Worm (Caenorhabditis elegans) whole organism, L1 larva: Measurements from ENCODE around the gene W02D7.4.

Experiments
- blmp-1 ChIP-seq: fragments of 150-350 bp; optimal IDR thresholded peaks from 2 replicates; lab custom pipeline; 2014; ENCODE audit warnings: missing biosample characterization, missing genetic modification characterization
- ces-1 ChIP-seq: fragments of 150-350 bp; optimal IDR thresholded peaks from 2 replicates; lab custom pipeline; 2014; ENCODE audit warnings: missing biosample characterization, missing genetic modification reagents, missing genetic modification characterization
- ets-5 ChIP-seq: fragments of 200-800 bp; sonication (Bioruptor generic); IDR thresholded peaks from 2 replicates; pipeline ENCODE4 v1.3.6; 2022; ENCODE audit warnings: missing genetic modification characterization, missing compliant biosample characterization
- jun-1 ChIP-seq: fragments of 150-350 bp; optimal IDR thresholded peaks from 2 replicates; lab custom pipeline; 2014; ENCODE audit warnings: missing biosample characterization, missing genetic modification reagents, missing genetic modification characterization
- lir-3 ChIP-seq: sonication (generic microtip); optimal IDR thresholded peaks from 2 replicates; lab custom pipeline; 2016; ENCODE audit warnings: mild to moderate bottlenecking, missing genetic modification characterization, moderate library complexity, missing compliant biosample characterization; ENCODE audit not compliant: poor library complexity
- nhr-237 ChIP-seq: fragments of 150-350 bp; optimal IDR thresholded peaks from 2 replicates; lab custom pipeline; 2014; ENCODE audit warnings: missing biosample characterization, missing genetic modification characterization
- nhr-76 ChIP-seq: sonication (generic microtip); optimal IDR thresholded peaks from 2 replicates; lab custom pipeline; 2017; ENCODE audit warnings: missing biosample characterization, missing genetic modification characterization
- nhr-77 ChIP-seq: fragments of 150-350 bp; optimal IDR thresholded peaks from 2 replicates; lab custom pipeline; 2014; ENCODE audit warnings: missing biosample characterization, missing genetic modification characterization
- pax-3 ChIP-seq: fragments of 200-800 bp; sonication (Bioruptor generic); optimal IDR thresholded peaks from 2 replicates; lab custom pipeline; 2018; ENCODE audit warnings: mild to moderate bottlenecking, missing genetic modification characterization, moderate library complexity, missing compliant biosample characterization
- pqm-1 ChIP-seq: sonication (generic microtip); optimal IDR thresholded peaks from 3 replicates; lab custom pipeline; 2017; ENCODE audit warnings: missing biosample characterization, missing genetic modification characterization
- sptf-1 ChIP-seq: fragments of 150-350 bp; optimal IDR thresholded peaks from 2 replicates; lab custom pipeline; 2014; ENCODE audit warnings: missing biosample characterization, missing genetic modification characterization
- unc-62 ChIP-seq: fragments of 150-350 bp; optimal IDR thresholded peaks from 2 replicates; lab custom pipeline; 2014; ENCODE audit warnings: missing biosample characterization, missing genetic modification reagents, missing genetic modification characterization
- zag-1 ChIP-seq: fragments of 150-350 bp; optimal IDR thresholded peaks from 2 replicates; lab custom pipeline; 2014; ENCODE audit warnings: missing biosample characterization, missing genetic modification characterization
- ztf-11 ChIP-seq, 2 experiments: sonication (generic microtip); optimal IDR thresholded peaks; 2 replicates each; lab custom pipeline; 2016 to 2017; ENCODE audit warnings: missing genetic modification characterization in 2 of 2, missing biosample characterization in 1 of 2, missing compliant biosample characterization in 1 of 2

- no peak for TF ChIP-seq jun-1 (tag; lab: Kevin White, UChicago)
- TF ChIP-seq zag-1 (tag; lab: Kevin White, UChicago) = no peak
- no peak for TF ChIP-seq pqm-1 (tag; lab: Kevin White, UChicago)
- TF ChIP-seq unc-62 = no peak
- TF ChIP-seq lir-3 (tag; lab: Kevin White, UChicago) = no peak
- TF ChIP-seq nhr-77 (tag; lab: Kevin White, UChicago) = no peak
- no peak for TF ChIP-seq blmp-1 (tag; lab: Kevin White, UChicago)
- no peak for TF ChIP-seq sptf-1
- TF ChIP-seq nhr-237 (tag; lab: Kevin White, UChicago) = no peak
- TF ChIP-seq ztf-11 (tag; optimal IDR thresholded peaks at IDR 0.05; lab: Kevin White, UChicago) = no peak
- no peak for TF ChIP-seq nhr-76 (tag; lab: Kevin White, UChicago)
- TF ChIP-seq pax-3 = no peak
- TF ChIP-seq ces-1 (GFP tag; lab: Kevin White, UChicago) = no peak
- no peak for TF ChIP-seq ets-5 (GFP tag; lab: Robert Waterston, UW)
These were observed 33.9 kb downstream of the W02D7.4 start, which contains the start of gene C16D9.8 for ce11 chrV:8263466-8263865.
